Fruit fly (Drosophila melanogaster) whole organism, embryonic: Measurements from ENCODE around the gene CG18132.

Experiments
- Bdp1 ChIP-seq: fragments of 200-800 bp; sonication (Bioruptor generic); optimal IDR thresholded peaks from 3 replicates; lab custom pipeline; 2016; ENCODE audit warnings: missing biosample characterization, missing genetic modification characterization
- C15 ChIP-seq: fragments of 200-800 bp; sonication (Bioruptor generic); IDR thresholded peaks from 3 replicates; pipeline ENCODE4 v1.3.6; 2022; ENCODE audit warnings: missing biosample characterization, missing genetic modification characterization
- CG10274 ChIP-seq: fragments of 200-800 bp; sonication (Bioruptor generic); optimal IDR thresholded peaks from 3 replicates; lab custom pipeline; 2017; ENCODE audit warnings: missing biosample characterization, mild to moderate bottlenecking, missing genetic modification characterization
- CG10979 ChIP-seq: fragments of 200-800 bp; sonication (Bioruptor generic); optimal IDR thresholded peaks from 2 replicates; lab custom pipeline; 2018; ENCODE audit warnings: missing biosample characterization, mild to moderate bottlenecking, missing genetic modification characterization, moderate library complexity
- CG11093 ChIP-seq: fragments of 200-800 bp; sonication (Bioruptor generic); IDR thresholded peaks from 3 replicates; pipeline ENCODE4 v1.3.6; 2022; ENCODE audit warnings: missing biosample characterization, missing genetic modification characterization
- CG11504 ChIP-seq: fragments of 200-800 bp; sonication (Bioruptor generic); optimal IDR thresholded peaks from 3 replicates; lab custom pipeline; 2019; ENCODE audit warnings: missing biosample characterization, mild to moderate bottlenecking, missing genetic modification characterization, moderate library complexity
- CG12155 ChIP-seq: fragments of 200-800 bp; sonication (Bioruptor generic); optimal IDR thresholded peaks from 3 replicates; lab custom pipeline; 2016; ENCODE audit warnings: missing biosample characterization, missing genetic modification characterization
- CG12769 ChIP-seq: fragments of 200-800 bp; sonication (Bioruptor generic); optimal IDR thresholded peaks from 2 replicates; lab custom pipeline; 2019; ENCODE audit warnings: missing biosample characterization, mild to moderate bottlenecking, missing genetic modification characterization, moderate library complexity
- CG15073 ChIP-seq: fragments of 200-800 bp; sonication (Bioruptor generic); optimal IDR thresholded peaks from 2 replicates; lab custom pipeline; 2016; ENCODE audit warnings: missing biosample characterization, missing genetic modification characterization
- CG1603 ChIP-seq: fragments of 200-800 bp; sonication (Bioruptor generic); optimal IDR thresholded peaks from 2 replicates; lab custom pipeline; 2019; ENCODE audit warnings: missing biosample characterization, mild to moderate bottlenecking, missing genetic modification characterization, moderate library complexity
- CG17186 ChIP-seq: fragments of 200-800 bp; sonication (Bioruptor generic); optimal IDR thresholded peaks from 3 replicates; lab custom pipeline; 2017; ENCODE audit warnings: missing biosample characterization, missing genetic modification reagents, missing genetic modification characterization
- CG17361 ChIP-seq: fragments of 200-800 bp; sonication (Bioruptor generic); IDR thresholded peaks from 3 replicates; pipeline ENCODE4 v1.3.6; 2022; ENCODE audit warnings: missing biosample characterization, missing genetic modification characterization
- CG17612 ChIP-seq: fragments of 200-800 bp; sonication (Bioruptor generic); IDR thresholded peaks from 2 replicates; pipeline ENCODE4 v1.3.6; 2022; ENCODE audit warnings: missing biosample characterization, missing genetic modification characterization
- CG18262 ChIP-seq: fragments of 200-800 bp; optimal IDR thresholded peaks from 3 replicates; lab custom pipeline; 2019; ENCODE audit warnings: missing biosample characterization, mild to moderate bottlenecking, missing genetic modification characterization, moderate library complexity
- CG2116 ChIP-seq: fragments of 200-800 bp; sonication (Bioruptor generic); optimal IDR thresholded peaks from 3 replicates; lab custom pipeline; 2018; ENCODE audit warnings: missing biosample characterization, mild to moderate bottlenecking, missing genetic modification characterization
- CG30403 ChIP-seq: fragments of 200-800 bp; sonication (Bioruptor generic); optimal IDR thresholded peaks from 3 replicates; lab custom pipeline; 2016; ENCODE audit warnings: missing biosample characterization, missing genetic modification characterization
- CG3995 ChIP-seq: fragments of 200-800 bp; sonication (Bioruptor generic); optimal IDR thresholded peaks from 3 replicates; lab custom pipeline; 2016; ENCODE audit warnings: missing biosample characterization, missing genetic modification characterization
- CG42726 ChIP-seq: fragments of 200-800 bp; sonication (Bioruptor generic); IDR thresholded peaks from 2 replicates; pipeline ENCODE4 v1.3.6; 2022; ENCODE audit warnings: missing biosample characterization, missing genetic modification characterization; ENCODE audit not compliant: partially characterized antibody
- CG4617 ChIP-seq: fragments of 200-800 bp; sonication (Bioruptor generic); optimal IDR thresholded peaks from 3 replicates; lab custom pipeline; 2016; ENCODE audit warnings: missing biosample characterization, missing genetic modification characterization, borderline replicate concordance
- CG7839 ChIP-seq: fragments of 200-800 bp; sonication (Bioruptor generic); optimal IDR thresholded peaks from 3 replicates; lab custom pipeline; 2018; ENCODE audit warnings: missing biosample characterization, mild to moderate bottlenecking, missing genetic modification characterization, moderate library complexity
- CG8290 ChIP-seq, 3 experiments: fragments of 200-800 bp; sonication (Bioruptor generic); optimal IDR thresholded peaks; 2 replicates each; lab custom pipeline; 2016 to 2019; ENCODE audit warnings: missing biosample characterization in 3 of 3, missing genetic modification characterization in 3 of 3, mild to moderate bottlenecking in 2 of 3, moderate library complexity in 1 of 3
- CG8388 ChIP-seq: fragments of 200-800 bp; sonication (Bioruptor generic); optimal IDR thresholded peaks from 2 replicates; lab custom pipeline; 2019; ENCODE audit warnings: missing biosample characterization, mild to moderate bottlenecking, missing genetic modification characterization, moderate library complexity
- CG8765 ChIP-seq: fragments of 200-800 bp; sonication (Bioruptor generic); IDR thresholded peaks from 2 replicates; pipeline ENCODE4 v1.3.6; 2022; ENCODE audit warnings: missing biosample characterization, missing genetic modification characterization
- Dbx ChIP-seq: fragments of 200-800 bp; sonication (Bioruptor generic); IDR thresholded peaks from 3 replicates; pipeline ENCODE4 v1.3.6; 2022; ENCODE audit warnings: missing biosample characterization, missing genetic modification characterization
- Dp ChIP-seq: fragments of 200-800 bp; sonication (Bioruptor generic); optimal IDR thresholded peaks from 2 replicates; lab custom pipeline; 2018; ENCODE audit warnings: missing biosample characterization, mild to moderate bottlenecking, missing genetic modification characterization, moderate library complexity
- E2f1 ChIP-seq: fragments of 200-800 bp; sonication (Bioruptor generic); IDR thresholded peaks from 2 replicates; pipeline ENCODE4 v1.3.6; 2022; ENCODE audit warnings: missing biosample characterization, missing genetic modification characterization
- Ets65A ChIP-seq: fragments of 200-800 bp; sonication (Bioruptor generic); peaks from one replicate; lab custom pipeline; 2016; ENCODE audit warnings: missing biosample characterization, missing genetic modification characterization
- Gsc ChIP-seq: fragments of 200-800 bp; sonication (Bioruptor generic); IDR thresholded peaks from 2 replicates; pipeline ENCODE4 v1.3.6; 2022; ENCODE audit warnings: missing biosample characterization, missing genetic modification characterization
- H2.0 ChIP-seq: fragments of 200-800 bp; sonication (Bioruptor generic); IDR thresholded peaks from 2 replicates; pipeline ENCODE4 v1.3.6; 2022; ENCODE audit warnings: missing biosample characterization, missing genetic modification characterization
- HLH3B ChIP-seq: fragments of 200-800 bp; sonication (Bioruptor generic); IDR thresholded peaks from 2 replicates; pipeline ENCODE4 v1.3.6; 2022; ENCODE audit warnings: missing biosample characterization, missing genetic modification characterization
- Hmr ChIP-seq: fragments of 200-800 bp; sonication (Bioruptor generic); optimal IDR thresholded peaks from 3 replicates; lab custom pipeline; 2017; ENCODE audit warnings: mild to moderate bottlenecking, missing biosample characterization, missing genetic modification reagents, missing genetic modification characterization
- Hr51 ChIP-seq, 2 experiments: fragments of 200-800 bp; sonication (Bioruptor generic); optimal IDR thresholded peaks; 2 replicates in 1 of 2; 3 replicates in 1 of 2; lab custom pipeline; 2016 to 2018; ENCODE audit warnings: missing biosample characterization in 2 of 2, missing genetic modification characterization in 2 of 2, mild to moderate bottlenecking in 1 of 2, moderate library complexity in 1 of 2
- Kr ChIP-seq: fragments of 200-800 bp; sonication (Bioruptor generic); optimal IDR thresholded peaks from 2 replicates; lab custom pipeline; 2017; ENCODE audit warnings: missing biosample characterization, mild to moderate bottlenecking, missing genetic modification characterization
- Oli ChIP-seq: fragments of 200-800 bp; sonication (Bioruptor generic); optimal IDR thresholded peaks from 2 replicates; lab custom pipeline; 2018; ENCODE audit warnings: missing biosample characterization, mild to moderate bottlenecking, missing genetic modification characterization, moderate library complexity
- Xbp1 ChIP-seq: fragments of 200-800 bp; sonication (Bioruptor generic); optimal IDR thresholded peaks from 3 replicates; lab custom pipeline; 2016; ENCODE audit warnings: missing biosample characterization, mild to moderate bottlenecking, missing genetic modification characterization
- az2 ChIP-seq: fragments of 200-800 bp; sonication (Bioruptor generic); optimal IDR thresholded peaks from 3 replicates; lab custom pipeline; 2016; ENCODE audit warnings: missing biosample characterization, missing genetic modification characterization
- dmrt11E ChIP-seq: fragments of 200-800 bp; sonication (Bioruptor generic); optimal IDR thresholded peaks from 3 replicates; lab custom pipeline; 2018; ENCODE audit warnings: missing biosample characterization, mild to moderate bottlenecking, missing genetic modification characterization, moderate library complexity
- dmrt99B ChIP-seq: fragments of 200-800 bp; sonication (Bioruptor generic); optimal IDR thresholded peaks from 2 replicates; lab custom pipeline; 2018; ENCODE audit warnings: missing biosample characterization, mild to moderate bottlenecking, missing genetic modification characterization, moderate library complexity
- gce ChIP-seq: fragments of 200-800 bp; sonication (Bioruptor generic); IDR thresholded peaks from 3 replicates; pipeline ENCODE4 v1.3.6; 2022; ENCODE audit warnings: missing biosample characterization, missing genetic modification characterization
- jumu ChIP-seq: fragments of 200-800 bp; sonication (Bioruptor generic); optimal IDR thresholded peaks from 3 replicates; lab custom pipeline; 2016; ENCODE audit warnings: missing biosample characterization, missing genetic modification characterization
- lilli ChIP-seq: fragments of 200-800 bp; sonication (Bioruptor generic); optimal IDR thresholded peaks from 3 replicates; lab custom pipeline; 2016; ENCODE audit warnings: missing biosample characterization, missing genetic modification characterization
- pan ChIP-seq, 4 experiments: fragments of >200 bp in 3 of 4; fragments of 200-800 bp in 1 of 4; sonication (Bioruptor generic) in 1 of 4; optimal IDR thresholded peaks in 3 of 4; IDR thresholded peaks in 1 of 4; 2 replicates each; pipeline versions ENCODE4 v1.3.6 to Lab custom; 2017 to 2022; ENCODE audit warnings: missing biosample characterization in 2 of 4, missing genetic modification characterization in 2 of 4, mixed read lengths in 1 of 4
- ranshi ChIP-seq: fragments of 200-800 bp; sonication (Bioruptor generic); IDR thresholded peaks from 2 replicates; pipeline ENCODE4 v1.3.6; 2022; ENCODE audit warnings: missing biosample characterization, missing genetic modification characterization
- sens ChIP-seq: fragments of 200-800 bp; sonication (Bioruptor generic); peaks from one replicate; lab custom pipeline; 2016; ENCODE audit warnings: missing biosample characterization, missing genetic modification characterization
- sim ChIP-seq: fragments of 200-800 bp; sonication (Bioruptor generic); IDR thresholded peaks from 2 replicates; pipeline ENCODE4 v1.3.6; 2022; ENCODE audit warnings: missing biosample characterization, missing genetic modification characterization
- sr ChIP-seq: fragments of 200-800 bp; sonication (Bioruptor generic); IDR thresholded peaks from 3 replicates; pipeline ENCODE4 v1.3.6; 2022; ENCODE audit warnings: missing biosample characterization, missing genetic modification characterization
- vnd ChIP-seq: fragments of 200-800 bp; sonication (Bioruptor generic); IDR thresholded peaks from 3 replicates; pipeline ENCODE4 v1.3.6; 2022; ENCODE audit warnings: missing biosample characterization, missing genetic modification characterization; ENCODE audit not compliant: partially characterized antibody
- z ChIP-seq: fragments of 200-800 bp; sonication (Bioruptor generic); IDR thresholded peaks from 3 replicates; pipeline ENCODE4 v1.3.6; 2022; ENCODE audit warnings: missing biosample characterization, missing genetic modification characterization
- zen2 ChIP-seq: fragments of 200-800 bp; sonication (Bioruptor generic); IDR thresholded peaks from 3 replicates; pipeline ENCODE4 v1.3.6; 2022; ENCODE audit warnings: missing biosample characterization, missing genetic modification characterization; ENCODE audit not compliant: partially characterized antibody

The CG18132 gene

DNA sequence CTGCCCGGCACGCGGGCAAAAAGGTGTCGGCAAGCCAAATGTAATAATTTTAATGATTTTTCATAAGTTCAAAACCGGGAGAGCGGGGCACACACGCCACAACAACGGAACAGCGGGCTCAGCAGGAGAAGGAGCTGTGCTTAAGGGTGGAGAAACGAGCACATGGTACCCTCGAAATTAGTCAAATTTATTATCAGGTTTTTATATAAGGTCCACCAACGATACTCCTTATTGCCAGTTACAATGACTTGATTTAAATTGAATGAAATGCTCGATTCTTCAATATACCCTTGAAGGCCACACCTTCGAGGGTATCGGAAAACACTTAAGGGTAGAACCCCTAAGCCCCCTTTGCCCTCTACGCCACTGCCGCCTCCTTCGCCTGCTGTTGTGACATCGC lies 43.9 kb downstream of the CG18132 start (continued):
- TF ChIP-seq CG11504 (tag; lab: Kevin White, UChicago) (peak; percentile 56), CG4617 (GFP tag; lab: Kevin White, UChicago) (no peak), CG8388 (GFP tag; lab: Kevin White, UChicago) (peak; percentile 25), Dp (no peak), CG7839 (tag; lab: Kevin White, UChicago) (peak; percentile 56), Hmr (GFP tag; lab: Kevin White, UChicago) (peak; percentile 21), dmrt11E (tag; lab: Kevin White, UChicago) (peak; percentile 66), CG18262 (tag; lab: Kevin White, UChicago) (peak; percentile 74), gce (GFP tag; lab: Robert Waterston, UW) (peak; percentile 37; the same call in 1 of the 3 replicates), CG42726 (no peak), Dbx (GFP tag; lab: Robert Waterston, UW) (0 out of 3 replicates have a peak, but pooled peaks have one; percentile 25), H2.0 (GFP tag; lab: Robert Waterston, UW) (peak; percentile 55), E2f1 (GFP tag; lab: Robert Waterston, UW) (peak; percentile 64), Kr (peak; percentile 19), vnd (GFP tag; lab: Robert Waterston, UW) (no peak), CG8290 (GFP tag; optimal IDR thresholded peaks at IDR 0.05; lab: Kevin White, UChicago) (no peak), CG8290 (tag; optimal IDR thresholded peaks at IDR 0.05; lab: Kevin White, UChicago) (peak in 1 of 2 experiments; percentile 21), Xbp1 (no peak), az2 (GFP tag; lab: Kevin White, UChicago) (peak; percentile 13), CG15073 (GFP tag; lab: Kevin White, UChicago) (no peak), sr (GFP tag; lab: Robert Waterston, UW) (no peak), CG12155 (GFP tag; lab: Kevin White, UChicago) (peak; percentile 17), sens (peak; percentile 85), CG11093 (GFP tag; lab: Robert Waterston, UW) (0 out of 3 replicates have a peak, but pooled peaks have one; percentile 48), jumu (GFP tag; lab: Kevin White, UChicago) (peak; percentile 16), CG8765 (GFP tag; lab: Robert Waterston, UW) (peak; percentile 80), Gsc (GFP tag; lab: Robert Waterston, UW) (peak; percentile 22; the same call in 1 of the 2 replicates), sim (GFP tag; lab: Robert Waterston, UW) (0 out of 2 replicates have a peak, but pooled peaks have one; percentile 18), Oli (tag; lab: Kevin White, UChicago) (peak; percentile 35), pan (optimal IDR thresholded peaks at IDR 0.05; lab: Kevin White, UChicago) (peak in 1 of 2 experiments; percentile 30), pan (GFP tag; optimal IDR thresholded peaks at IDR 0.05 in 1 of 2, IDR thresholded peaks at IDR 0.05 in 1 of 2) (peak in 1 of 2 experiments; percentile 57), CG2116 (no peak), HLH3B (peak; percentile 69), dmrt99B (peak; percentile 60), z (GFP tag; lab: Robert Waterston, UW) (peak; percentile 46; the same call in 1 of the 3 replicates), CG1603 (tag; lab: Kevin White, UChicago) (peak; percentile 68), C15 (GFP tag; lab: Robert Waterston, UW) (no peak), CG12769 (tag; lab: Kevin White, UChicago) (peak; percentile 37), CG3995 (GFP tag; lab: Kevin White, UChicago) (no peak), Bdp1 (GFP tag; lab: Kevin White, UChicago) (peak; percentile 2), lilli (GFP tag; lab: Kevin White, UChicago) (peak; percentile 27), CG10274 (peak; percentile 7), CG17361 (peak; percentile 44; the same call in 1 of the 3 replicates), CG10979 (tag; lab: Kevin White, UChicago) (peak; percentile 64), Hr51 (GFP tag; optimal IDR thresholded peaks at IDR 0.05; lab: Kevin White, UChicago) (peak; percentile 4 to 14), zen2 (no peak), CG17612 (no peak), CG30403 (GFP tag; lab: Kevin White, UChicago) (peak; percentile 38), ranshi (GFP tag; lab: Robert Waterston, UW) (peak; percentile 56; the same call in 1 of the 2 replicates), CG17186 (GFP tag; lab: Kevin White, UChicago) (no peak), Ets65A (no peak)
